Fruit fly (Drosophila melanogaster): Measurements from ENCODE around the gene Fum1.

dm6 chrX:6638123-6638522, 40.1 kb upstream of the Fum1 start:
- no peak for TF ChIP-seq CG8301 (tag; optimal IDR thresholded peaks at IDR 0.05)
- TF ChIP-seq EcR (GFP tag; optimal IDR thresholded peaks at IDR 0.05): no peak
- TF ChIP-seq CG4496 (GFP tag; IDR thresholded peaks at IDR 0.05): no peak
- no peak for TF ChIP-seq CG12605 (GFP tag; IDR thresholded peaks at IDR 0.05)
- TF ChIP-seq CG15710 (tag; optimal IDR thresholded peaks at IDR 0.05): no peak
- TF ChIP-seq CG8159 (tag; optimal IDR thresholded peaks at IDR 0.05): no peak
- no peak for TF ChIP-seq gl (tag; optimal IDR thresholded peaks at IDR 0.05)

Measured in whole organism, pupa.